Worm (Caenorhabditis elegans) whole organism, young adult: ENCODE results near the gene F54H5.5.

Source experiments
- B0336.3 ChIP-seq: fragments of 200-800 bp; sonication (Bioruptor generic); IDR thresholded peaks from 2 replicates; pipeline ENCODE4 v1.3.6; 2022; ENCODE audit warnings: missing genetic modification characterization, missing compliant biosample characterization
- C06A6.2 ChIP-seq: fragments of 200-800 bp; sonication (Bioruptor generic); conservative IDR thresholded peaks from 2 replicates; pipeline ENCODE4 v1.3.6; 2022; ENCODE audit warnings: missing genetic modification characterization, missing compliant biosample characterization
- F33H1.4 ChIP-seq: fragments of 200-800 bp; sonication (Bioruptor generic); IDR thresholded peaks from 2 replicates; pipeline ENCODE4 v1.3.6; 2022; ENCODE audit warnings: missing genetic modification reagents, missing genetic modification characterization, missing compliant biosample characterization
- F37B4.10 ChIP-seq: fragments of 200-800 bp; sonication (Bioruptor generic); IDR thresholded peaks from 2 replicates; pipeline ENCODE4 v1.3.6; 2022; ENCODE audit warnings: missing genetic modification characterization, missing compliant biosample characterization
- F52B5.7 ChIP-seq: sonication (generic microtip); optimal IDR thresholded peaks from 2 replicates; lab custom pipeline; 2016; ENCODE audit warnings: mild to moderate bottlenecking, missing genetic modification characterization, missing compliant biosample characterization
- K11D2.4 ChIP-seq: fragments of 200-800 bp; sonication (Bioruptor generic); IDR thresholded peaks from 2 replicates; pipeline ENCODE4 v1.3.6; 2022; ENCODE audit warnings: missing genetic modification reagents, missing genetic modification characterization, missing compliant biosample characterization
- T07F8.4 ChIP-seq: sonication (generic microtip); optimal IDR thresholded peaks from 2 replicates; lab custom pipeline; 2016; ENCODE audit warnings: mild to moderate bottlenecking, missing genetic modification characterization, moderate library complexity, missing compliant biosample characterization
- T26A5.8 ChIP-seq: sonication (generic microtip); optimal IDR thresholded peaks from 2 replicates; lab custom pipeline; 2016; ENCODE audit warnings: missing genetic modification characterization, missing compliant biosample characterization
- Y53F4B.3 ChIP-seq: fragments of 200-800 bp; sonication (Bioruptor generic); IDR thresholded peaks from 2 replicates; pipeline ENCODE4 v1.3.6; 2022; ENCODE audit warnings: missing genetic modification reagents, missing genetic modification characterization, missing compliant biosample characterization
- Y53G8AR.9 ChIP-seq: fragments of 200-800 bp; sonication (Bioruptor generic); conservative IDR thresholded peaks from 2 replicates; pipeline ENCODE4 v1.3.6; 2022; ENCODE audit warnings: missing genetic modification reagents, missing genetic modification characterization, missing compliant biosample characterization
- Y67H2A.10 ChIP-seq: fragments of 200-800 bp; sonication (Bioruptor generic); conservative IDR thresholded peaks from 2 replicates; pipeline ENCODE4 v1.3.6; 2022; ENCODE audit warnings: missing genetic modification reagents, missing genetic modification characterization, missing compliant biosample characterization
- akir-1 ChIP-seq: fragments of 200-800 bp; sonication (Bioruptor generic); optimal IDR thresholded peaks from 2 replicates; lab custom pipeline; 2018; ENCODE audit warnings: mild to moderate bottlenecking, missing genetic modification characterization, moderate library complexity, missing compliant biosample characterization
- ama-1 ChIP-seq, 3 experiments: fragments of 150-350 bp in 1 of 3; sonication (generic microtip) in 2 of 3; optimal IDR thresholded peaks; 2 replicates each; lab custom pipeline; 2014 to 2018; ENCODE audit warnings: missing biosample characterization in 2 of 3, missing genetic modification characterization in 2 of 3, missing genetic modification reagents in 2 of 3
- aptf-3 ChIP-seq: fragments of 200-800 bp; sonication (Bioruptor generic); IDR thresholded peaks from 2 replicates; pipeline ENCODE4 v1.3.6; 2022; ENCODE audit warnings: missing genetic modification characterization, missing compliant biosample characterization
- athp-1 ChIP-seq: sonication (generic microtip); optimal IDR thresholded peaks from 2 replicates; lab custom pipeline; 2017; ENCODE audit warnings: mild to moderate bottlenecking, missing genetic modification characterization, missing compliant biosample characterization
- attf-3 ChIP-seq: fragments of 200-800 bp; sonication (Bioruptor generic); conservative IDR thresholded peaks from 2 replicates; pipeline ENCODE4 v1.3.6; 2022; ENCODE audit warnings: missing genetic modification reagents, missing genetic modification characterization, missing compliant biosample characterization
- attf-5 ChIP-seq: fragments of 200-800 bp; sonication (Bioruptor generic); optimal IDR thresholded peaks from 2 replicates; lab custom pipeline; 2018; ENCODE audit warnings: mild to moderate bottlenecking, missing genetic modification characterization, missing compliant biosample characterization
- attf-6 ChIP-seq: fragments of 200-800 bp; sonication (Bioruptor generic); IDR thresholded peaks from 2 replicates; pipeline ENCODE4 v1.3.6; 2022; ENCODE audit warnings: missing genetic modification reagents, missing genetic modification characterization, missing compliant biosample characterization
- ceh-58 ChIP-seq: fragments of 200-800 bp; sonication (Bioruptor generic); IDR thresholded peaks from 2 replicates; pipeline ENCODE4 v1.3.6; 2022; ENCODE audit warnings: missing genetic modification characterization, missing compliant biosample characterization
- ceh-91 ChIP-seq: fragments of 200-800 bp; sonication (Bioruptor generic); IDR thresholded peaks from 2 replicates; pipeline ENCODE4 v1.3.6; 2022; ENCODE audit warnings: missing genetic modification reagents, missing genetic modification characterization, missing compliant biosample characterization
- chd-7 ChIP-seq: sonication (generic microtip); optimal IDR thresholded peaks from 2 replicates; lab custom pipeline; 2016; ENCODE audit warnings: mild to moderate bottlenecking, missing genetic modification characterization, moderate library complexity, missing compliant biosample characterization
- dpl-1 ChIP-seq: fragments of 150-350 bp; optimal IDR thresholded peaks from 2 replicates; lab custom pipeline; 2014; ENCODE audit warnings: missing biosample characterization, missing genetic modification reagents, missing genetic modification characterization
- egl-18 ChIP-seq: fragments of 200-800 bp; sonication (Bioruptor generic); IDR thresholded peaks from 2 replicates; pipeline ENCODE4 v1.3.6; 2022; ENCODE audit warnings: missing genetic modification reagents, missing genetic modification characterization, missing compliant biosample characterization
- egl-44 ChIP-seq: fragments of 200-800 bp; sonication (Bioruptor generic); IDR thresholded peaks from 2 replicates; pipeline ENCODE4 v1.3.6; 2022; ENCODE audit warnings: missing genetic modification reagents, missing genetic modification characterization, missing compliant biosample characterization
- ekl-4 ChIP-seq: fragments of 200-800 bp; sonication (Bioruptor generic); IDR thresholded peaks from 2 replicates; pipeline ENCODE4 v1.3.6; 2022; ENCODE audit warnings: missing genetic modification reagents, missing genetic modification characterization, missing compliant biosample characterization
- gei-17 ChIP-seq: fragments of 200-800 bp; sonication (Bioruptor generic); optimal IDR thresholded peaks from 2 replicates; lab custom pipeline; 2018; ENCODE audit warnings: mild to moderate bottlenecking, missing genetic modification characterization, missing compliant biosample characterization
- him-1 ChIP-seq: sonication (generic microtip); optimal IDR thresholded peaks from 2 replicates; lab custom pipeline; 2016; ENCODE audit warnings: missing genotype, missing genetic modification reagents, missing genetic modification characterization, missing compliant biosample characterization
- hlh-26 ChIP-seq: fragments of 200-800 bp; sonication (Bioruptor generic); conservative IDR thresholded peaks from 2 replicates; pipeline ENCODE4 v1.3.6; 2022; ENCODE audit warnings: missing genetic modification reagents, missing genetic modification characterization, missing compliant biosample characterization
- hmg-1.2 ChIP-seq: fragments of 200-800 bp; sonication (Bioruptor generic); IDR thresholded peaks from 2 replicates; pipeline ENCODE4 v1.3.6; 2022; ENCODE audit warnings: missing genetic modification reagents, missing genetic modification characterization, missing compliant biosample characterization
- hmg-20 ChIP-seq: fragments of 200-800 bp; sonication (Bioruptor generic); IDR thresholded peaks from 2 replicates; pipeline ENCODE4 v1.3.6; 2022; ENCODE audit warnings: missing genetic modification reagents, missing genetic modification characterization, missing compliant biosample characterization
- hrde-1 ChIP-seq: sonication (generic microtip); optimal IDR thresholded peaks from 2 replicates; lab custom pipeline; 2016; ENCODE audit warnings: missing genetic modification characterization, mild to moderate bottlenecking, missing compliant biosample characterization, moderate library complexity, missing genotype, missing genetic modification reagents, borderline replicate concordance
- lin-26 ChIP-seq: fragments of 200-800 bp; sonication (Bioruptor generic); IDR thresholded peaks from 2 replicates; pipeline ENCODE4 v1.3.6; 2022; ENCODE audit warnings: missing genetic modification reagents, missing genetic modification characterization, missing compliant biosample characterization
- lin-54 ChIP-seq: fragments of 200-800 bp; sonication (Bioruptor generic); optimal IDR thresholded peaks from 2 replicates; lab custom pipeline; 2018; ENCODE audit warnings: mild to moderate bottlenecking, missing genetic modification characterization, missing compliant biosample characterization
- lir-1 ChIP-seq: fragments of 200-800 bp; sonication (Bioruptor generic); conservative IDR thresholded peaks from 2 replicates; pipeline ENCODE4 v1.3.6; 2022; ENCODE audit warnings: missing genetic modification reagents, missing genetic modification characterization, missing compliant biosample characterization
- lsl-1 ChIP-seq: fragments of 200-800 bp; sonication (Bioruptor generic); optimal IDR thresholded peaks from 2 replicates; lab custom pipeline; 2018; ENCODE audit warnings: mild to moderate bottlenecking, missing genetic modification characterization, moderate library complexity, missing compliant biosample characterization
- madf-10 ChIP-seq: sonication (generic microtip); optimal IDR thresholded peaks from 2 replicates; lab custom pipeline; 2016; ENCODE audit warnings: mild to moderate bottlenecking, missing genetic modification characterization, missing compliant biosample characterization
- madf-6 ChIP-seq: fragments of 200-800 bp; sonication (Bioruptor generic); IDR thresholded peaks from 2 replicates; pipeline ENCODE4 v1.3.6; 2022; ENCODE audit warnings: missing genetic modification reagents, missing genetic modification characterization, missing compliant biosample characterization
- madf-8 ChIP-seq: fragments of 200-800 bp; sonication (Bioruptor generic); conservative IDR thresholded peaks from 2 replicates; pipeline ENCODE4 v1.3.6; 2022; ENCODE audit warnings: missing genetic modification reagents, missing genetic modification characterization, missing compliant biosample characterization
- nhr-80 ChIP-seq: sonication (generic microtip); optimal IDR thresholded peaks from 2 replicates; lab custom pipeline; 2016; ENCODE audit warnings: missing genetic modification characterization, missing compliant biosample characterization
- pbrm-1 ChIP-seq: fragments of 200-800 bp; sonication (Bioruptor generic); IDR thresholded peaks from 2 replicates; pipeline ENCODE4 v1.3.6; 2022; ENCODE audit warnings: missing genetic modification reagents, missing genetic modification characterization, missing compliant biosample characterization
- rcor-1 ChIP-seq: fragments of 200-800 bp; sonication (Bioruptor generic); IDR thresholded peaks from 2 replicates; pipeline ENCODE4 v1.3.6; 2022; ENCODE audit warnings: missing genetic modification reagents, missing genetic modification characterization, missing compliant biosample characterization
- rpc-1 ChIP-seq, 2 experiments: fragments of 150-350 bp in 1 of 2; sonication (generic microtip) in 1 of 2; optimal IDR thresholded peaks; 2 replicates each; lab custom pipeline; 2014 to 2018; ENCODE audit warnings: missing biosample characterization in 1 of 2, missing genetic modification characterization in 1 of 2, missing genetic modification reagents in 1 of 2, missing genotype in 1 of 2
- sdz-38 ChIP-seq: sonication (generic microtip); optimal IDR thresholded peaks from 2 replicates; lab custom pipeline; 2016; ENCODE audit warnings: missing genotype, missing genetic modification characterization, missing compliant biosample characterization
- snpc-1.3 ChIP-seq: sonication (generic microtip); optimal IDR thresholded peaks from 2 replicates; lab custom pipeline; 2017; ENCODE audit warnings: missing genetic modification characterization, mild to moderate bottlenecking, missing compliant biosample characterization, antibody characterized with exemption, moderate library complexity, missing genotype, missing genetic modification reagents; ENCODE audit not compliant: insufficient read depth
- sptf-2 ChIP-seq: fragments of 200-800 bp; sonication (Bioruptor generic); optimal IDR thresholded peaks from 2 replicates; lab custom pipeline; 2018; ENCODE audit warnings: mild to moderate bottlenecking, missing genetic modification characterization, missing compliant biosample characterization
- tlf-1 ChIP-seq: fragments of 200-800 bp; sonication (Bioruptor generic); optimal IDR thresholded peaks from 2 replicates; lab custom pipeline; 2018; ENCODE audit warnings: mild to moderate bottlenecking, missing genetic modification characterization, missing compliant biosample characterization
- unc-62 ChIP-seq: fragments of 150-350 bp; optimal IDR thresholded peaks from 2 replicates; lab custom pipeline; 2014; ENCODE audit warnings: missing biosample characterization, missing genetic modification reagents, missing genetic modification characterization
- zim-3 ChIP-seq: sonication (generic microtip); optimal IDR thresholded peaks from 2 replicates; lab custom pipeline; 2017; ENCODE audit warnings: mild to moderate bottlenecking, missing genetic modification characterization, moderate library complexity, missing compliant biosample characterization

F54H5.5 gene

ce11 chrII:6598050-6598449 lies 29.0 kb downstream of the F54H5.5 start, which contains the start of gene dnj-8:
Gene dnj-8, minus strand, starts transcription at chrII:6598080.
- TF ChIP-seq F52B5.7 (tag; lab: Kevin White, UChicago) (no peak), aptf-3 (GFP tag; lab: Robert Waterston, UW) (no peak), rcor-1 (GFP tag; lab: Robert Waterston, UW) (no peak), T26A5.8 (tag; lab: Kevin White, UChicago) (no peak), ama-1 (optimal IDR thresholded peaks at IDR 0.05; lab: Kevin White, UChicago) (no peak), ama-1 (GFP tag; optimal IDR thresholded peaks at IDR 0.05; lab: Kevin White, UChicago) (no peak), hlh-26 (GFP tag; lab: Robert Waterston, UW) (no peak), hrde-1 (tag; lab: Kevin White, UChicago) (no peak), tlf-1 (GFP tag; lab: Kevin White, UChicago) (no peak)
- TF ChIP-seq, all 124 proteins: peak for 0

- TF ChIP-seq B0336.3 (GFP tag; lab: Robert Waterston, UW) (no peak), K11D2.4 (GFP tag; lab: Robert Waterston, UW) (no peak), lir-1 (no peak), T07F8.4 (tag; lab: Kevin White, UChicago) (no peak), him-1 (tag; lab: Kevin White, UChicago) (no peak), ekl-4 (no peak), athp-1 (no peak), ceh-58 (GFP tag; lab: Robert Waterston, UW) (no peak), attf-3 (GFP tag; lab: Robert Waterston, UW) (no peak), pbrm-1 (GFP tag; lab: Robert Waterston, UW) (no peak), egl-18 (GFP tag; lab: Robert Waterston, UW) (no peak), F37B4.10 (GFP tag; lab: Robert Waterston, UW) (no peak), unc-62 (GFP tag; lab: Kevin White, UChicago) (no peak), madf-8 (GFP tag; lab: Robert Waterston, UW) (peak; percentile 62), Y67H2A.10 (no peak), Y53G8AR.9 (no peak), egl-44 (no peak), lin-54 (GFP tag; lab: Kevin White, UChicago) (no peak), F33H1.4 (GFP tag; lab: Robert Waterston, UW) (peak; percentile 83), zim-3 (no peak), chd-7 (tag; lab: Kevin White, UChicago) (no peak), attf-5 (GFP tag; lab: Kevin White, UChicago) (no peak), lsl-1 (GFP tag; lab: Kevin White, UChicago) (peak; percentile 83), Y53F4B.3 (GFP tag; lab: Robert Waterston, UW) (no peak), dpl-1 (GFP tag; lab: Kevin White, UChicago) (no peak), ceh-91 (GFP tag; lab: Robert Waterston, UW) (no peak), lin-26 (no peak), madf-6 (GFP tag; lab: Robert Waterston, UW) (peak; percentile 81), attf-6 (GFP tag; lab: Robert Waterston, UW) (no peak), rpc-1 (optimal IDR thresholded peaks at IDR 0.05; lab: Kevin White, UChicago) (no peak), rpc-1 (tag; optimal IDR thresholded peaks at IDR 0.05; lab: Kevin White, UChicago) (no peak), gei-17 (no peak), madf-10 (no peak), sptf-2 (GFP tag; lab: Kevin White, UChicago) (no peak), C06A6.2 (GFP tag; lab: Robert Waterston, UW) (no peak), F52B5.7 (tag; lab: Kevin White, UChicago) (no peak), nhr-80 (tag; lab: Kevin White, UChicago) (no peak), sdz-38 (tag; lab: Kevin White, UChicago) (no peak), snpc-1.3 (tag; lab: Kevin White, UChicago) (no peak), hmg-20 (GFP tag; lab: Robert Waterston, UW) (no peak), akir-1 (GFP tag; lab: Kevin White, UChicago) (no peak), hmg-1.2 (GFP tag; lab: Robert Waterston, UW) (no peak)
Observed at ce11 chrII:6597507-6597906, 29.6 kb downstream of the F54H5.5 start.
